Worm (Caenorhabditis elegans) whole organism, L2 larva: ENCODE measurements around the gene W08A12.2.

Source experiments
- ZK546.5 ChIP-seq: sonication (generic microtip); optimal IDR thresholded peaks from 2 replicates; lab custom pipeline; 2017; ENCODE audit warnings: missing biosample characterization, missing genetic modification characterization
- elt-1 ChIP-seq: fragments of 150-350 bp; optimal IDR thresholded peaks from 2 replicates; lab custom pipeline; 2014; ENCODE audit warnings: missing biosample characterization, missing genetic modification characterization
- elt-3 ChIP-seq: sonication (generic microtip); optimal IDR thresholded peaks from 2 replicates; lab custom pipeline; 2017; ENCODE audit warnings: missing biosample characterization, missing genetic modification characterization
- fos-1 ChIP-seq: fragments of 150-350 bp; optimal IDR thresholded peaks from 2 replicates; lab custom pipeline; 2014; ENCODE audit warnings: missing biosample characterization, missing genetic modification characterization
- lin-13 ChIP-seq: fragments of 150-350 bp; optimal IDR thresholded peaks from 2 replicates; lab custom pipeline; 2014; ENCODE audit warnings: missing biosample characterization, missing genetic modification reagents, missing genetic modification characterization
- nhr-77 ChIP-seq: fragments of 150-350 bp; optimal IDR thresholded peaks from 2 replicates; lab custom pipeline; 2014; ENCODE audit warnings: missing biosample characterization, missing genetic modification characterization
- peb-1 ChIP-seq: fragments of 150-350 bp; optimal IDR thresholded peaks from 2 replicates; lab custom pipeline; 2014; ENCODE audit warnings: missing biosample characterization, missing genetic modification characterization
- ztf-1 ChIP-seq: fragments of 200-800 bp; sonication (Bioruptor generic); conservative IDR thresholded peaks from 2 replicates; pipeline ENCODE4 v1.3.6; 2022; ENCODE audit warnings: missing genetic modification characterization, missing compliant biosample characterization
- ztf-11 ChIP-seq: sonication (generic microtip); optimal IDR thresholded peaks from 2 replicates; lab custom pipeline; 2017; ENCODE audit warnings: missing biosample characterization, missing genetic modification characterization

ce11 chrV:3666887-3667286 lies 18.8 kb downstream of the W08A12.2 start, which contains the start of gene str-113:
- TF ChIP-seq ztf-11 (tag; lab: Kevin White, UChicago) (no peak), nhr-77 (tag; lab: Kevin White, UChicago) (no peak), ZK546.5 (tag; lab: Kevin White, UChicago) (no peak), peb-1 (tag; lab: Kevin White, UChicago) (no peak), elt-1 (tag; lab: Kevin White, UChicago) (no peak), elt-3 (tag; lab: Kevin White, UChicago) (no peak), ztf-1 (GFP tag; lab: Robert Waterston, UW) (no peak), fos-1 (tag; lab: Kevin White, UChicago) (no peak), lin-13 (no peak)
